Worm (Caenorhabditis elegans) whole organism, mixed stage, embryonic: ENCODE data around the gene hpo-33.

Experiments used
- M03D4.4 ChIP-seq: sonication (generic microtip); optimal IDR thresholded peaks from 2 replicates; lab custom pipeline; 2017; ENCODE audit warnings: mild to moderate bottlenecking, missing genetic modification characterization, missing compliant biosample characterization
- bed-3 ChIP-seq: fragments of 200-800 bp; sonication (Bioruptor generic); optimal IDR thresholded peaks from 3 replicates; lab custom pipeline; 2018; ENCODE audit warnings: mild to moderate bottlenecking, missing genetic modification characterization, moderate library complexity, missing compliant biosample characterization
- ceh-39 ChIP-seq: fragments of 150-350 bp; optimal IDR thresholded peaks from 2 replicates; lab custom pipeline; 2014; ENCODE audit warnings: missing biosample characterization, missing genetic modification characterization
- ceh-43 ChIP-seq: fragments of 200-800 bp; sonication (Bioruptor generic); optimal IDR thresholded peaks from 2 replicates; lab custom pipeline; 2018; ENCODE audit warnings: mild to moderate bottlenecking, missing genetic modification characterization, moderate library complexity, missing compliant biosample characterization
- ceh-83 ChIP-seq: fragments of 200-800 bp; sonication (Bioruptor generic); optimal IDR thresholded peaks from 2 replicates; lab custom pipeline; 2018; ENCODE audit warnings: mild to moderate bottlenecking, missing genetic modification characterization, missing compliant biosample characterization
- ces-1 ChIP-seq: fragments of 150-350 bp; optimal IDR thresholded peaks from 2 replicates; lab custom pipeline; 2014; ENCODE audit warnings: missing biosample characterization, missing genetic modification reagents, missing genetic modification characterization
- drap-1 ChIP-seq: fragments of 200-800 bp; sonication (Bioruptor generic); optimal IDR thresholded peaks from 3 replicates; lab custom pipeline; 2018; ENCODE audit warnings: mild to moderate bottlenecking, missing genetic modification characterization, missing compliant biosample characterization
- elt-1 ChIP-seq: sonication (generic microtip); optimal IDR thresholded peaks from 2 replicates; lab custom pipeline; 2017; ENCODE audit warnings: missing genetic modification characterization, mild to moderate bottlenecking, missing compliant biosample characterization, antibody characterized with exemption, moderate library complexity, borderline replicate concordance; ENCODE audit not compliant: insufficient read depth
- elt-3 ChIP-seq: fragments of 150-350 bp; optimal IDR thresholded peaks from 2 replicates; lab custom pipeline; 2014; ENCODE audit warnings: missing biosample characterization, missing genetic modification characterization
- flh-1 ChIP-seq: fragments of 200-800 bp; sonication (Bioruptor generic); optimal IDR thresholded peaks from 2 replicates; lab custom pipeline; 2018; ENCODE audit warnings: mild to moderate bottlenecking, missing genetic modification characterization, moderate library complexity, missing compliant biosample characterization
- ham-2 ChIP-seq: fragments of 200-800 bp; sonication (Bioruptor generic); optimal IDR thresholded peaks from 2 replicates; lab custom pipeline; 2018; ENCODE audit warnings: mild to moderate bottlenecking, missing genetic modification characterization, missing compliant biosample characterization
- hlh-1 ChIP-seq: fragments of 150-350 bp; optimal IDR thresholded peaks from 2 replicates; lab custom pipeline; 2014; ENCODE audit warnings: missing biosample characterization, missing genetic modification reagents, missing genetic modification characterization
- lin-13 ChIP-seq: fragments of 150-350 bp; optimal IDR thresholded peaks from 2 replicates; lab custom pipeline; 2014; ENCODE audit warnings: missing biosample characterization, missing genetic modification characterization
- lin-32 ChIP-seq: fragments of 200-800 bp; sonication (Bioruptor generic); optimal IDR thresholded peaks from 2 replicates; lab custom pipeline; 2018; ENCODE audit warnings: mild to moderate bottlenecking, missing genetic modification characterization, missing compliant biosample characterization
- lsy-2 ChIP-seq: fragments of 150-350 bp; optimal IDR thresholded peaks from 2 replicates; lab custom pipeline; 2014; ENCODE audit warnings: missing biosample characterization, missing genetic modification characterization
- mab-5 ChIP-seq: fragments of 150-350 bp; optimal IDR thresholded peaks from 2 replicates; lab custom pipeline; 2014; ENCODE audit warnings: missing biosample characterization, missing genetic modification characterization
- mep-1 ChIP-seq: fragments of 150-350 bp; optimal IDR thresholded peaks from 2 replicates; lab custom pipeline; 2017; ENCODE audit warnings: missing biosample characterization, missing genetic modification reagents, missing genetic modification characterization, inconsistent platforms
- mls-2 ChIP-seq: sonication (generic microtip); optimal IDR thresholded peaks from 2 replicates; lab custom pipeline; 2016; ENCODE audit warnings: mild to moderate bottlenecking, missing genetic modification characterization, moderate library complexity, missing compliant biosample characterization
- nhr-12 ChIP-seq: fragments of 150-350 bp; optimal IDR thresholded peaks from 2 replicates; lab custom pipeline; 2014; ENCODE audit warnings: missing biosample characterization, missing genetic modification characterization
- nhr-2 ChIP-seq: fragments of 150-350 bp; optimal IDR thresholded peaks from 2 replicates; lab custom pipeline; 2014; ENCODE audit warnings: missing biosample characterization, missing genetic modification characterization
- nhr-237 ChIP-seq: fragments of 150-350 bp; optimal IDR thresholded peaks from 2 replicates; lab custom pipeline; 2014; ENCODE audit warnings: missing biosample characterization, missing genetic modification characterization
- nhr-28 ChIP-seq: fragments of 150-350 bp; optimal IDR thresholded peaks from 2 replicates; lab custom pipeline; 2014; ENCODE audit warnings: missing biosample characterization, missing genetic modification characterization
- nhr-76 ChIP-seq: sonication (generic microtip); optimal IDR thresholded peaks from 2 replicates; lab custom pipeline; 2017; ENCODE audit warnings: missing biosample characterization, missing genetic modification characterization
- pha-4 ChIP-seq: fragments of 150-350 bp; optimal IDR thresholded peaks from 2 replicates; lab custom pipeline; 2018; ENCODE audit warnings: missing biosample characterization, missing genetic modification reagents, missing genetic modification characterization
- sem-2 ChIP-seq: fragments of 200-800 bp; sonication (Bioruptor generic); optimal IDR thresholded peaks from 2 replicates; lab custom pipeline; 2018; ENCODE audit warnings: mild to moderate bottlenecking, missing genetic modification characterization, missing compliant biosample characterization
- snpc-4 ChIP-seq: fragments of 150-350 bp; optimal IDR thresholded peaks from 2 replicates; lab custom pipeline; 2014; ENCODE audit warnings: missing biosample characterization, missing genetic modification characterization
- sptf-1 ChIP-seq: sonication (generic microtip); optimal IDR thresholded peaks from 2 replicates; lab custom pipeline; 2017; ENCODE audit warnings: mild to moderate bottlenecking, missing genetic modification characterization, moderate library complexity, missing compliant biosample characterization
- tbx-8 ChIP-seq: fragments of 200-800 bp; sonication (Bioruptor generic); optimal IDR thresholded peaks from 2 replicates; lab custom pipeline; 2018; ENCODE audit warnings: mild to moderate bottlenecking, missing genetic modification characterization, moderate library complexity, missing compliant biosample characterization
- unc-39 ChIP-seq: fragments of 150-350 bp; optimal IDR thresholded peaks from 2 replicates; lab custom pipeline; 2014; ENCODE audit warnings: missing biosample characterization, missing genetic modification characterization
- unc-62 ChIP-seq: fragments of 150-350 bp; optimal IDR thresholded peaks from 2 replicates; lab custom pipeline; 2014; ENCODE audit warnings: missing biosample characterization, missing genetic modification reagents, missing genetic modification characterization
- zip-8 ChIP-seq: fragments of 150-350 bp; optimal IDR thresholded peaks from 2 replicates; lab custom pipeline; 2014; ENCODE audit warnings: missing biosample characterization, missing genetic modification characterization

The hpo-33 gene

ce11 chrV:17071578-17071977 lies 29.2 kb downstream of the hpo-33 start, which contains the start of gene srbc-14:
Gene srbc-14, minus strand, starts transcription at chrV:17071678.
- TF ChIP-seq bed-3 (no peak), M03D4.4 (no peak), hlh-1 (tag; lab: Kevin White, UChicago) (no peak), lin-32 (GFP tag; lab: Kevin White, UChicago) (no peak), mls-2 (no peak), elt-3 (no peak), ceh-43 (GFP tag; lab: Kevin White, UChicago) (no peak), nhr-237 (tag; lab: Kevin White, UChicago) (no peak), sptf-1 (no peak), unc-39 (tag; lab: Kevin White, UChicago) (no peak), nhr-12 (tag; lab: Kevin White, UChicago) (no peak), lsy-2 (tag; lab: Kevin White, UChicago) (no peak), unc-62 (GFP tag; lab: Kevin White, UChicago) (no peak), pha-4 (tag; lab: Kevin White, UChicago) (no peak)

- TF ChIP-seq tbx-8 (GFP tag; lab: Kevin White, UChicago) (no peak), nhr-76 (tag; lab: Kevin White, UChicago) (no peak), lin-32 (GFP tag; lab: Kevin White, UChicago) (no peak), snpc-4 (tag; lab: Kevin White, UChicago) (no peak), nhr-2 (tag; lab: Kevin White, UChicago) (no peak), mls-2 (no peak), sptf-1 (no peak), hlh-1 (tag; lab: Kevin White, UChicago) (no peak), flh-1 (GFP tag; lab: Kevin White, UChicago) (no peak), nhr-237 (tag; lab: Kevin White, UChicago) (no peak), lsy-2 (tag; lab: Kevin White, UChicago) (no peak), elt-1 (no peak), ham-2 (GFP tag; lab: Kevin White, UChicago) (no peak), mep-1 (tag; lab: Kevin White, UChicago) (no peak)
These were observed 33.5 kb downstream of the hpo-33 start, which contains the start of gene str-125 for ce11 chrV:17075900-17076299. Gene str-125, minus strand, starts transcription at chrV:17076000.

ce11 chrV:17077889-17078288 lies 35.5 kb downstream of the hpo-33 start, which contains the start of gene T05E12.3:
Gene T05E12.3, minus strand, starts transcription at chrV:17077989.
- TF ChIP-seq nhr-2 (tag; lab: Kevin White, UChicago) (no peak), unc-39 (tag; lab: Kevin White, UChicago) (no peak), snpc-4 (tag; lab: Kevin White, UChicago) (no peak), lin-32 (GFP tag; lab: Kevin White, UChicago) (no peak), M03D4.4 (no peak), nhr-28 (tag; lab: Kevin White, UChicago) (no peak)

ce11 chrV:17079795-17080194 lies 37.4 kb downstream of the hpo-33 start, which contains the start of gene srw-20:
Gene srw-20, minus strand, starts transcription at chrV:17079895.
- TF ChIP-seq elt-3 = no peak
- TF ChIP-seq drap-1 = no peak
- no peak for TF ChIP-seq zip-8 (tag; lab: Kevin White, UChicago)
- TF ChIP-seq nhr-237 (tag; lab: Kevin White, UChicago) = no peak
- TF ChIP-seq ham-2 (GFP tag; lab: Kevin White, UChicago) = no peak
- no peak for TF ChIP-seq bed-3
- no peak for TF ChIP-seq sptf-1
- no peak for TF ChIP-seq ceh-83 (GFP tag; lab: Kevin White, UChicago)
- TF ChIP-seq mab-5 (tag; lab: Kevin White, UChicago) = no peak
- TF ChIP-seq sem-2 (GFP tag; lab: Kevin White, UChicago) = no peak
- TF ChIP-seq, all 35 proteins: peak for 0

ce11 chrV:17082718-17083117 lies 40.4 kb downstream of the hpo-33 start, which contains the start of gene T05E12.9:
Gene T05E12.9, minus strand, starts transcription at chrV:17082818.
- no peak for TF ChIP-seq zip-8 (tag; lab: Kevin White, UChicago)
- no peak for TF ChIP-seq ces-1 (GFP tag; lab: Kevin White, UChicago)
- TF ChIP-seq unc-62 (GFP tag; lab: Kevin White, UChicago) = no peak
- no peak for TF ChIP-seq elt-3
- TF ChIP-seq lin-32 (GFP tag; lab: Kevin White, UChicago) = no peak
- TF ChIP-seq tbx-8 (GFP tag; lab: Kevin White, UChicago) = no peak
- TF ChIP-seq lin-13 (tag; lab: Kevin White, UChicago) = no peak
- TF ChIP-seq hlh-1 (tag; lab: Kevin White, UChicago) = no peak
- no peak for TF ChIP-seq snpc-4 (tag; lab: Kevin White, UChicago)
- no peak for TF ChIP-seq ceh-39
- no peak for TF ChIP-seq mep-1 (tag; lab: Kevin White, UChicago)
- TF ChIP-seq elt-1 = no peak
- TF ChIP-seq nhr-28 (tag; lab: Kevin White, UChicago) = no peak
- no peak for TF ChIP-seq mab-5 (tag; lab: Kevin White, UChicago)
- TF ChIP-seq bed-3 = no peak
- TF ChIP-seq ceh-43 (GFP tag; lab: Kevin White, UChicago) = no peak
